Fruit fly (Drosophila melanogaster) whole organism, embryonic: ENCODE results near the gene Rtnl1.

Experiments
- ATbp ChIP-seq: fragments of 200-800 bp; sonication (Bioruptor generic); optimal IDR thresholded peaks from 2 replicates; lab custom pipeline; 2017; ENCODE audit warnings: missing biosample characterization, mild to moderate bottlenecking, missing genetic modification characterization, missing genetic modification reagents
- Abd-B ChIP-seq: fragments of 200-800 bp; sonication (Bioruptor generic); optimal IDR thresholded peaks from 2 replicates; lab custom pipeline; 2018; ENCODE audit warnings: missing biosample characterization, mild to moderate bottlenecking, missing genetic modification characterization, moderate library complexity
- Asciz ChIP-seq: fragments of 200-800 bp; sonication (Bioruptor generic); optimal IDR thresholded peaks from 2 replicates; lab custom pipeline; 2017; ENCODE audit warnings: missing biosample characterization, mild to moderate bottlenecking, missing genetic modification characterization, missing genetic modification reagents
- Awh ChIP-seq: fragments of 200-800 bp; sonication (Bioruptor generic); IDR thresholded peaks from 2 replicates; pipeline ENCODE4, ENCODE4 v1.3.6; 2022; ENCODE audit warnings: missing biosample characterization, missing genetic modification characterization
- CG12769 ChIP-seq: fragments of 200-800 bp; sonication (Bioruptor generic); optimal IDR thresholded peaks from 2 replicates; lab custom pipeline; 2019; ENCODE audit warnings: missing biosample characterization, mild to moderate bottlenecking, missing genetic modification characterization, moderate library complexity
- CG13123 ChIP-seq: fragments of 200-800 bp; sonication (Bioruptor generic); optimal IDR thresholded peaks from 2 replicates; lab custom pipeline; 2016; ENCODE audit warnings: missing biosample characterization, missing genetic modification characterization
- CG13296 ChIP-seq: fragments of 200-800 bp; sonication (Bioruptor generic); optimal IDR thresholded peaks from 3 replicates; lab custom pipeline; 2018; ENCODE audit warnings: missing biosample characterization, mild to moderate bottlenecking, missing genetic modification characterization
- CG1603 ChIP-seq: fragments of 200-800 bp; sonication (Bioruptor generic); optimal IDR thresholded peaks from 2 replicates; lab custom pipeline; 2019; ENCODE audit warnings: missing biosample characterization, mild to moderate bottlenecking, missing genetic modification characterization, moderate library complexity
- CG18476 ChIP-seq: fragments of 200-800 bp; sonication (Bioruptor generic); optimal IDR thresholded peaks from 2 replicates; lab custom pipeline; 2016; ENCODE audit warnings: missing biosample characterization, mild to moderate bottlenecking, missing genetic modification characterization
- CG2116 ChIP-seq: fragments of 200-800 bp; sonication (Bioruptor generic); optimal IDR thresholded peaks from 3 replicates; lab custom pipeline; 2018; ENCODE audit warnings: missing biosample characterization, mild to moderate bottlenecking, missing genetic modification characterization
- CG2199 ChIP-seq: fragments of 200-800 bp; sonication (Bioruptor generic); IDR thresholded peaks from 3 replicates; pipeline ENCODE4 v1.3.6; 2022; ENCODE audit warnings: missing biosample characterization, missing genetic modification characterization
- CG30403 ChIP-seq: fragments of 200-800 bp; sonication (Bioruptor generic); optimal IDR thresholded peaks from 3 replicates; lab custom pipeline; 2016; ENCODE audit warnings: missing biosample characterization, missing genetic modification characterization
- CG32772 ChIP-seq: fragments of 200-800 bp; sonication (Bioruptor generic); IDR thresholded peaks from 2 replicates; pipeline ENCODE4 v1.3.6; 2022; ENCODE audit warnings: missing biosample characterization, missing genetic modification characterization
- CG3407 ChIP-seq: fragments of 200-800 bp; sonication (Bioruptor generic); optimal IDR thresholded peaks from 2 replicates; lab custom pipeline; 2018; ENCODE audit warnings: missing biosample characterization, mild to moderate bottlenecking, missing genetic modification characterization
- CG3726 ChIP-seq: fragments of 200-800 bp; sonication (Bioruptor generic); IDR thresholded peaks from 3 replicates; pipeline ENCODE4, ENCODE4 v1.3.6; 2022; ENCODE audit warnings: missing biosample characterization, missing genetic modification characterization
- CG5180 ChIP-seq: fragments of 200-800 bp; sonication (Bioruptor generic); optimal IDR thresholded peaks from 3 replicates; lab custom pipeline; 2017; ENCODE audit warnings: missing biosample characterization, missing genetic modification characterization, mild to moderate bottlenecking, moderate library complexity, missing genetic modification reagents
- CG7928 ChIP-seq: fragments of 200-800 bp; sonication (Bioruptor generic); optimal IDR thresholded peaks from 2 replicates; lab custom pipeline; 2017; ENCODE audit warnings: missing biosample characterization, mild to moderate bottlenecking, missing genetic modification characterization
- CG8089 ChIP-seq: fragments of 200-800 bp; sonication (Bioruptor generic); optimal IDR thresholded peaks from 3 replicates; lab custom pipeline; 2016; ENCODE audit warnings: missing biosample characterization, missing genetic modification characterization
- Chrac-16 ChIP-seq: fragments of 200-800 bp; sonication (Bioruptor generic); optimal IDR thresholded peaks from 3 replicates; lab custom pipeline; 2016; ENCODE audit warnings: missing biosample characterization, missing genetic modification characterization
- Dek ChIP-seq: fragments of 200-800 bp; sonication (Bioruptor generic); optimal IDR thresholded peaks from 3 replicates; lab custom pipeline; 2019; ENCODE audit warnings: missing biosample characterization, mild to moderate bottlenecking, missing genetic modification characterization, moderate library complexity
- Dll ChIP-seq: fragments of 200-800 bp; sonication (Bioruptor generic); IDR thresholded peaks from 4 replicates; pipeline ENCODE4 v1.3.6; 2022; ENCODE audit warnings: missing biosample characterization, missing genetic modification characterization; ENCODE audit not compliant: partially characterized antibody
- Fer2 ChIP-seq: fragments of 200-800 bp; sonication (Bioruptor generic); optimal IDR thresholded peaks from 2 replicates; lab custom pipeline; 2018; ENCODE audit warnings: missing biosample characterization, mild to moderate bottlenecking, missing genetic modification characterization, moderate library complexity
- H2.0 ChIP-seq: fragments of 200-800 bp; sonication (Bioruptor generic); IDR thresholded peaks from 2 replicates; pipeline ENCODE4 v1.3.6; 2022; ENCODE audit warnings: missing biosample characterization, missing genetic modification characterization
- HmgZ ChIP-seq: fragments of 200-800 bp; sonication (Bioruptor generic); optimal IDR thresholded peaks from 2 replicates; lab custom pipeline; 2018; ENCODE audit warnings: missing biosample characterization, mild to moderate bottlenecking, missing genetic modification characterization
- Hsf ChIP-seq: fragments of 200-800 bp; sonication (Bioruptor generic); optimal IDR thresholded peaks from 3 replicates; lab custom pipeline; 2016; ENCODE audit warnings: missing biosample characterization, missing genetic modification characterization
- Med ChIP-seq: fragments of 200-800 bp; sonication (Bioruptor generic); peaks from one replicate; lab custom pipeline; 2016; ENCODE audit warnings: missing biosample characterization, missing genetic modification characterization, mild to moderate bottlenecking, inconsistent platforms, moderate library complexity
- Nf-YA ChIP-seq: fragments of 200-800 bp; sonication (Bioruptor generic); IDR thresholded peaks from 2 replicates; pipeline ENCODE4 v1.3.6; 2022; ENCODE audit warnings: missing biosample characterization, missing genetic modification characterization
- Sox102F ChIP-seq: fragments of 200-800 bp; sonication (Bioruptor generic); optimal IDR thresholded peaks from 2 replicates; lab custom pipeline; 2018; ENCODE audit warnings: missing biosample characterization, mild to moderate bottlenecking, missing genetic modification characterization, moderate library complexity
- bigmax ChIP-seq: fragments of 200-800 bp; sonication (Bioruptor generic); optimal IDR thresholded peaks from 2 replicates; lab custom pipeline; 2018; ENCODE audit warnings: missing biosample characterization, mild to moderate bottlenecking, missing genetic modification characterization
- caup ChIP-seq: fragments of 200-800 bp; sonication (Bioruptor generic); optimal IDR thresholded peaks from 3 replicates; lab custom pipeline; 2017; ENCODE audit warnings: missing biosample characterization, mild to moderate bottlenecking, missing genetic modification characterization, moderate library complexity; ENCODE audit not compliant: severe bottlenecking
- cg ChIP-seq: fragments of 200-800 bp; sonication (Bioruptor generic); optimal IDR thresholded peaks from 3 replicates; lab custom pipeline; 2019; ENCODE audit warnings: missing biosample characterization, mild to moderate bottlenecking, missing genetic modification characterization, moderate library complexity
- chm ChIP-seq: fragments of 200-800 bp; sonication (Bioruptor generic); IDR thresholded peaks from 2 replicates; pipeline ENCODE4 v1.3.6; 2022; ENCODE audit warnings: missing biosample characterization, missing genetic modification characterization
- crp ChIP-seq, 2 experiments: fragments of 200-800 bp; sonication (Bioruptor generic); optimal IDR thresholded peaks; 2 replicates in 1 of 2; 3 replicates in 1 of 2; lab custom pipeline; 2017; ENCODE audit warnings: missing biosample characterization in 2 of 2, missing genetic modification characterization in 2 of 2, mild to moderate bottlenecking in 1 of 2, moderate library complexity in 1 of 2
- danr ChIP-seq: fragments of 200-800 bp; sonication (Bioruptor generic); IDR thresholded peaks from 2 replicates; pipeline ENCODE4 v1.3.6; 2022; ENCODE audit warnings: missing biosample characterization, missing genetic modification characterization
- fru ChIP-seq: fragments of >200 bp; optimal IDR thresholded peaks from 2 replicates; lab custom pipeline; 2017
- lmd ChIP-seq: fragments of 200-800 bp; sonication (Bioruptor generic); IDR thresholded peaks from 2 replicates; pipeline ENCODE4 v1.3.6; 2022; ENCODE audit warnings: missing biosample characterization, missing genetic modification characterization
- lov ChIP-seq, 2 experiments: fragments of 200-800 bp in 1 of 2; fragments of >200 bp in 1 of 2; sonication (Bioruptor generic) in 1 of 2; IDR thresholded peaks in 1 of 2; optimal IDR thresholded peaks in 1 of 2; 2 replicates in 1 of 2; 3 replicates in 1 of 2; pipeline versions ENCODE4 v1.3.6 to Lab custom; 2017 to 2022; ENCODE audit warnings: missing biosample characterization in 1 of 2, missing genetic modification characterization in 1 of 2
- rib ChIP-seq: fragments of 200-800 bp; sonication (Bioruptor generic); IDR thresholded peaks from 2 replicates; pipeline ENCODE4 v1.3.6; 2022; ENCODE audit warnings: missing biosample characterization, missing genetic modification characterization
- seq ChIP-seq: fragments of 200-800 bp; sonication (Bioruptor generic); IDR thresholded peaks from 2 replicates; pipeline ENCODE4 v1.3.6; 2022; ENCODE audit warnings: missing biosample characterization, missing genetic modification characterization
- so ChIP-seq: fragments of 200-800 bp; sonication (Bioruptor generic); IDR thresholded peaks from 3 replicates; pipeline ENCODE4 v1.3.6; 2022; ENCODE audit warnings: missing biosample characterization, missing genetic modification characterization
- sr ChIP-seq: fragments of 200-800 bp; sonication (Bioruptor generic); IDR thresholded peaks from 3 replicates; pipeline ENCODE4 v1.3.6; 2022; ENCODE audit warnings: missing biosample characterization, missing genetic modification characterization
- tin ChIP-seq: fragments of 200-800 bp; sonication (Bioruptor generic); optimal IDR thresholded peaks from 3 replicates; lab custom pipeline; 2016; ENCODE audit warnings: missing biosample characterization, missing genetic modification characterization
- tio ChIP-seq: fragments of 200-800 bp; sonication (Bioruptor generic); optimal IDR thresholded peaks from 2 replicates; lab custom pipeline; 2017; ENCODE audit warnings: missing biosample characterization, missing genetic modification characterization, inconsistent platforms
- tna ChIP-seq: fragments of 200-800 bp; sonication (Bioruptor generic); IDR thresholded peaks from 2 replicates; pipeline ENCODE4 v1.3.6; 2022; ENCODE audit warnings: missing biosample characterization, missing genetic modification characterization; ENCODE audit not compliant: partially characterized antibody
- toy ChIP-seq: fragments of 200-800 bp; sonication (Bioruptor generic); IDR thresholded peaks from 2 replicates; pipeline ENCODE4 v1.3.6; 2022; ENCODE audit warnings: missing biosample characterization, missing genetic modification characterization
- unc-4 ChIP-seq: fragments of 200-800 bp; sonication (Bioruptor generic); IDR thresholded peaks from 2 replicates; pipeline ENCODE4 v1.3.6; 2022; ENCODE audit warnings: missing biosample characterization, missing genetic modification characterization; ENCODE audit not compliant: partially characterized antibody
- wdn ChIP-seq: fragments of 200-800 bp; sonication (Bioruptor generic); IDR thresholded peaks from 2 replicates; pipeline ENCODE4 v1.3.6; 2022; ENCODE audit warnings: missing biosample characterization, missing genetic modification characterization
- z ChIP-seq: fragments of 200-800 bp; sonication (Bioruptor generic); IDR thresholded peaks from 3 replicates; pipeline ENCODE4 v1.3.6; 2022; ENCODE audit warnings: missing biosample characterization, missing genetic modification characterization
- zfh2 ChIP-seq: fragments of 200-800 bp; sonication (Bioruptor generic); optimal IDR thresholded peaks from 2 replicates; lab custom pipeline; 2016; ENCODE audit warnings: missing biosample characterization, missing genetic modification characterization

The Rtnl1 gene

DNA sequence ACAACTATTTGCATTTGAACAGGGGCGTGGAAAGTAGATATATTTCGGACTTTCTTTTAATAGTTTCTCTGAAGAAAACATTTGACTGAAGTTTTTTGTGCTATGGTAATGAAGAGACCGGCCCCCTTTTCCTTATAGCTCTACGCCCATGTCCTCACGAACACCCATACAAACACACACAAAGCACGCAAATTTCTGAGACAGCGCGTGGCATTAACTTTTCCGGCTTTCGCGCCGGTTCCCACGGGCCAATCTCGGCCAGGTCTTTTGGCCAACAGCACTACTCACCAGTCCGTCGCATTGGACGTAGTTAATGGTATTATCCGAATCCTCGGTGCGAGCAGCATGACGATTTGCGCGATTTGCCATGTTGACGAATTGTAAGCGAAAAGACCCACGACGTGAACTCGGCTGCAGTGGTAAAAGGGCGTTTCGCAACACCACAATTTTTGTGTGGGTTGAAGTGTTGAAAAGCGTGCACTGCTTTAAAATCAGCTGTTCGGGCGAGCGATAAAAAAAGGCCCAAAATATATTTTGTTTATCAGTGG is 42.9 kb upstream of the Rtnl1 start, which contains the start of gene senju (continued):
- TF ChIP-seq wdn (GFP tag; lab: Robert Waterston, UW) (peak; percentile 66), CG2199 (0 out of 3 replicates have a peak, but pooled peaks have one; percentile 35), tio (GFP tag; lab: Kevin White, UChicago) (peak; percentile 83), CG8089 (GFP tag; lab: Kevin White, UChicago) (peak; percentile 80), CG13123 (peak; percentile 81), HmgZ (tag; lab: Kevin White, UChicago) (peak; percentile 88), CG3407 (GFP tag; lab: Kevin White, UChicago) (peak; percentile 66), caup (GFP tag; lab: Kevin White, UChicago) (peak; percentile 92), Dll (GFP tag; lab: Robert Waterston, UW) (peak; percentile 57; the same call in 2 of the 4 replicates), Abd-B (GFP tag; lab: Kevin White, UChicago) (peak; percentile 16), CG30403 (peak; percentile 90), sr (GFP tag; lab: Robert Waterston, UW) (peak; percentile 88), tin (GFP tag; lab: Kevin White, UChicago) (peak; percentile 84), lmd (GFP tag; lab: Robert Waterston, UW) (peak; percentile 86), Nf-YA (GFP tag; lab: Robert Waterston, UW) (peak; percentile 39; the same call in 1 of the 2 replicates), CG13296 (GFP tag; lab: Kevin White, UChicago) (peak; percentile 80), Dek (peak; percentile 75), zfh2 (GFP tag; lab: Kevin White, UChicago) (peak; percentile 90), Chrac-16 (GFP tag; lab: Kevin White, UChicago) (peak; percentile 90), CG12769 (tag; lab: Kevin White, UChicago) (peak; percentile 82), crp (GFP tag; optimal IDR thresholded peaks at IDR 0.05; lab: Kevin White, UChicago) (peak; percentile 92 to 99), lov (optimal IDR thresholded peaks at IDR 0.05; lab: Kevin White, UChicago) (no peak), lov (GFP tag; IDR thresholded peaks at IDR 0.05; lab: Robert Waterston, UW) (peak; percentile 55; the same call in 2 of the 3 replicates), Med (GFP tag; lab: Kevin White, UChicago) (peak; percentile 98), tna (GFP tag; lab: Robert Waterston, UW) (no peak), CG5180 (GFP tag; lab: Kevin White, UChicago) (peak; percentile 62), CG7928 (GFP tag; lab: Kevin White, UChicago) (peak; percentile 32), so (GFP tag; lab: Robert Waterston, UW) (peak; percentile 75; the same call in 2 of the 3 replicates), bigmax (peak; percentile 30), Fer2 (tag; lab: Kevin White, UChicago) (peak; percentile 62), unc-4 (peak; percentile 32; the same call in 1 of the 2 replicates), CG2116 (GFP tag; lab: Kevin White, UChicago) (peak; percentile 67), fru (lab: Kevin White, UChicago) (no peak), seq (GFP tag; lab: Robert Waterston, UW) (peak; percentile 81), Awh (GFP tag; lab: Robert Waterston, UW) (peak; percentile 83), CG18476 (GFP tag; lab: Kevin White, UChicago) (peak; percentile 76), cg (GFP tag; lab: Kevin White, UChicago) (peak; percentile 93), Asciz (GFP tag; lab: Kevin White, UChicago) (peak; percentile 74), z (0 out of 3 replicates have a peak, but pooled peaks have one; percentile 33), Sox102F (GFP tag; lab: Kevin White, UChicago) (peak; percentile 80), CG1603 (tag; lab: Kevin White, UChicago) (peak; percentile 76), Hsf (GFP tag; lab: Kevin White, UChicago) (peak; percentile 80), chm (GFP tag; lab: Robert Waterston, UW) (peak; percentile 87), CG32772 (GFP tag; lab: Robert Waterston, UW) (peak; percentile 60), toy (GFP tag; lab: Robert Waterston, UW) (peak; percentile 35; the same call in 1 of the 2 replicates), danr (GFP tag; lab: Robert Waterston, UW) (0 out of 2 replicates have a peak, but pooled peaks have one; percentile 46), CG3726 (GFP tag; lab: Robert Waterston, UW) (peak; percentile 69; the same call in 2 of the 3 replicates), H2.0 (GFP tag; lab: Robert Waterston, UW) (peak; percentile 70), ATbp (peak; percentile 87), rib (GFP tag; lab: Robert Waterston, UW) (peak; percentile 95)
